Worm (Caenorhabditis elegans) whole organism, mixed stage, embryonic: ENCODE data around the gene F35F10.14.

Experiments used
- ceh-83 ChIP-seq: fragments of 200-800 bp; sonication (Bioruptor generic); optimal IDR thresholded peaks from 2 replicates; lab custom pipeline; 2018; ENCODE audit warnings: mild to moderate bottlenecking, missing genetic modification characterization, missing compliant biosample characterization
- drap-1 ChIP-seq: fragments of 200-800 bp; sonication (Bioruptor generic); optimal IDR thresholded peaks from 3 replicates; lab custom pipeline; 2018; ENCODE audit warnings: mild to moderate bottlenecking, missing genetic modification characterization, missing compliant biosample characterization
- nhr-237 ChIP-seq: fragments of 150-350 bp; optimal IDR thresholded peaks from 2 replicates; lab custom pipeline; 2014; ENCODE audit warnings: missing biosample characterization, missing genetic modification characterization
- snpc-4 ChIP-seq: fragments of 150-350 bp; optimal IDR thresholded peaks from 2 replicates; lab custom pipeline; 2014; ENCODE audit warnings: missing biosample characterization, missing genetic modification characterization
- unc-62 ChIP-seq: fragments of 150-350 bp; optimal IDR thresholded peaks from 2 replicates; lab custom pipeline; 2014; ENCODE audit warnings: missing biosample characterization, missing genetic modification reagents, missing genetic modification characterization
- ztf-11 ChIP-seq: fragments of 150-350 bp; optimal IDR thresholded peaks from 2 replicates; lab custom pipeline; 2014; ENCODE audit warnings: missing biosample characterization, missing genetic modification characterization

ce11 chrV:3320005-3320404, at the start of gene F35F10.14:
- TF ChIP-seq snpc-4 (tag; lab: Kevin White, UChicago), result no peak
- no peak for TF ChIP-seq nhr-237
- no peak for TF ChIP-seq ceh-83
- TF ChIP-seq ztf-11 (tag; lab: Kevin White, UChicago), result no peak
- no peak for TF ChIP-seq drap-1
- no peak for TF ChIP-seq unc-62 (GFP tag; lab: Kevin White, UChicago)
